Fruit fly (Drosophila melanogaster) whole organism, pupa: Measurements from ENCODE around the gene Hayan.

ENCODE experiments used
- CG13204 ChIP-seq: fragments of 200-800 bp; sonication (Bioruptor generic); optimal IDR thresholded peaks from 2 replicates; lab custom pipeline; 2018; ENCODE audit warnings: missing biosample characterization, mild to moderate bottlenecking, missing genetic modification characterization, moderate library complexity
- CG34367 ChIP-seq: fragments of 200-800 bp; sonication (Bioruptor generic); optimal IDR thresholded peaks from 2 replicates; lab custom pipeline; 2018; ENCODE audit warnings: missing biosample characterization, mild to moderate bottlenecking, missing genetic modification characterization
- CG4496 ChIP-seq: fragments of 200-800 bp; sonication (Bioruptor generic); IDR thresholded peaks from 3 replicates; pipeline ENCODE4 v1.3.6; 2022; ENCODE audit warnings: missing biosample characterization, missing genetic modification characterization
- CG9948 ChIP-seq: fragments of 200-800 bp; sonication (Bioruptor generic); optimal IDR thresholded peaks from 2 replicates; lab custom pipeline; 2018; ENCODE audit warnings: missing biosample characterization, mild to moderate bottlenecking, missing genetic modification characterization, moderate library complexity
- EcR ChIP-seq: fragments of 200-800 bp; sonication (Bioruptor generic); optimal IDR thresholded peaks from 3 replicates; lab custom pipeline; 2019; ENCODE audit warnings: missing biosample characterization, missing genetic modification characterization, mild to moderate bottlenecking, moderate library complexity, missing genetic modification reagents
- Pif1A ChIP-seq: fragments of 200-800 bp; sonication (Bioruptor generic); optimal IDR thresholded peaks from 3 replicates; lab custom pipeline; 2016; ENCODE audit warnings: missing biosample characterization, missing genetic modification characterization

dm6 chrX:18499679-18500187, 16.2 kb upstream of the Hayan start, which contains the start of the genes Pgant7 and Xrcc2:
- TF ChIP-seq CG4496 (GFP tag; lab: Robert Waterston, UW) (no peak), Pif1A (GFP tag; lab: Kevin White, UChicago) (no peak), CG34367 (tag; lab: Kevin White, UChicago) (no peak), EcR (GFP tag; lab: Kevin White, UChicago) (no peak), CG13204 (GFP tag; lab: Kevin White, UChicago) (no peak), CG9948 (tag; lab: Kevin White, UChicago) (no peak)
